Worm (Caenorhabditis elegans): Measurements from ENCODE around the gene jud-4.
A peak's percentile ranks its signal among the peaks of the same experiment; 100 is the strongest.

Gene jud-4

ce11 chrX:15264149-15264548 is 19.8 kb upstream of the jud-4 start:
- no peak for TF ChIP-seq F13C5.2 (tag; optimal IDR thresholded peaks at IDR 0.05)
- no peak for TF ChIP-seq sea-1 (GFP tag; conservative IDR thresholded peaks at IDR 0.05)
- TF ChIP-seq flt-1 (GFP tag; IDR thresholded peaks at IDR 0.05): no peak
- no peak for TF ChIP-seq hmg-4 (GFP tag; optimal IDR thresholded peaks at IDR 0.05)
- TF ChIP-seq hnd-1 (tag; optimal IDR thresholded peaks at IDR 0.05): no peak
- TF ChIP-seq ets-7 (tag; optimal IDR thresholded peaks at IDR 0.05): no peak
- no peak for TF ChIP-seq ceh-13 (GFP tag; optimal IDR thresholded peaks at IDR 0.05)
- no peak for TF ChIP-seq pes-1 (GFP tag; IDR thresholded peaks at IDR 0.05)
- TF ChIP-seq B0310.2 (tag; optimal IDR thresholded peaks at IDR 0.05): no peak
- TF ChIP-seq aly-1 (tag; optimal IDR thresholded peaks at IDR 0.05): no peak
- TF ChIP-seq scrt-1 (GFP tag; IDR thresholded peaks at IDR 0.05): no peak
- no peak for TF ChIP-seq ama-1 (optimal IDR thresholded peaks at IDR 0.05)
- no peak for TF ChIP-seq ceh-36 (tag; optimal IDR thresholded peaks at IDR 0.05)

- TF ChIP-seq ama-1 (optimal IDR thresholded peaks at IDR 0.05): no peak
- peak; percentile 55 for TF ChIP-seq ets-7 (tag; optimal IDR thresholded peaks at IDR 0.05)
- no peak for TF ChIP-seq B0310.2 (tag; optimal IDR thresholded peaks at IDR 0.05)
These were observed 19.3 kb upstream of the jud-4 start for ce11 chrX:15264593-15264992.

ce11 chrX:15268461-15268860 is 15.5 kb upstream of the jud-4 start:
- no peak for TF ChIP-seq sea-1 (GFP tag; conservative IDR thresholded peaks at IDR 0.05)
- TF ChIP-seq hnd-1 (tag; optimal IDR thresholded peaks at IDR 0.05): no peak
- TF ChIP-seq tra-4 (tag; optimal IDR thresholded peaks at IDR 0.05): no peak
- TF ChIP-seq aly-1 (tag; optimal IDR thresholded peaks at IDR 0.05): no peak

- TF ChIP-seq flt-1 (GFP tag; IDR thresholded peaks at IDR 0.05) (no peak), ama-1 (optimal IDR thresholded peaks at IDR 0.05) (no peak), hmg-4 (GFP tag; optimal IDR thresholded peaks at IDR 0.05) (no peak), aly-1 (tag; optimal IDR thresholded peaks at IDR 0.05) (no peak), F13C5.2 (tag; optimal IDR thresholded peaks at IDR 0.05) (no peak), scrt-1 (GFP tag; IDR thresholded peaks at IDR 0.05) (no peak)
These were observed 13.3 kb upstream of the jud-4 start for ce11 chrX:15270656-15271055.

- peak; percentile 16 for TF ChIP-seq ama-1 (optimal IDR thresholded peaks at IDR 0.05)
- no peak for TF ChIP-seq ceh-36 (tag; optimal IDR thresholded peaks at IDR 0.05)
These were observed 11.0 kb upstream of the jud-4 start for ce11 chrX:15272925-15273324.

ce11 chrX:15274079-15274478 is 9.8 kb upstream of the jud-4 start:
- TF ChIP-seq F13C5.2 (tag; optimal IDR thresholded peaks at IDR 0.05) (no peak), pes-1 (GFP tag; IDR thresholded peaks at IDR 0.05) (no peak)

- peak; percentile 80 for TF ChIP-seq hmg-4 (GFP tag; optimal IDR thresholded peaks at IDR 0.05)
- TF ChIP-seq aly-1 (tag; optimal IDR thresholded peaks at IDR 0.05): peak; percentile 58
- no peak for TF ChIP-seq ets-7 (tag; optimal IDR thresholded peaks at IDR 0.05)
- TF ChIP-seq F13C5.2 (tag; optimal IDR thresholded peaks at IDR 0.05): peak; percentile 60
- TF ChIP-seq hnd-1 (tag; optimal IDR thresholded peaks at IDR 0.05): no peak
- no peak for TF ChIP-seq ama-1 (optimal IDR thresholded peaks at IDR 0.05)
- TF ChIP-seq sea-1 (GFP tag; conservative IDR thresholded peaks at IDR 0.05): no peak
- peak; percentile 72 for TF ChIP-seq B0310.2 (tag; optimal IDR thresholded peaks at IDR 0.05)
- TF ChIP-seq tbx-37 (GFP tag; conservative IDR thresholded peaks at IDR 0.05): no peak
These were observed 8.8 kb upstream of the jud-4 start for ce11 chrX:15274827-15275761.

- TF ChIP-seq tbx-11 (GFP tag; IDR thresholded peaks at IDR 0.05) (no peak), pes-1 (GFP tag; IDR thresholded peaks at IDR 0.05) (no peak), scrt-1 (GFP tag; IDR thresholded peaks at IDR 0.05) (no peak), ets-7 (tag; optimal IDR thresholded peaks at IDR 0.05) (no peak), hnd-1 (tag; optimal IDR thresholded peaks at IDR 0.05) (no peak), F13C5.2 (tag; optimal IDR thresholded peaks at IDR 0.05) (no peak), hmbx-1 (tag; optimal IDR thresholded peaks at IDR 0.05) (no peak), ceh-13 (GFP tag; optimal IDR thresholded peaks at IDR 0.05) (no peak), tbx-37 (GFP tag; conservative IDR thresholded peaks at IDR 0.05) (no peak), ceh-36 (tag; optimal IDR thresholded peaks at IDR 0.05) (no peak), aly-1 (tag; optimal IDR thresholded peaks at IDR 0.05) (no peak), B0310.2 (tag; optimal IDR thresholded peaks at IDR 0.05) (no peak), tra-4 (tag; optimal IDR thresholded peaks at IDR 0.05) (no peak), hmg-4 (GFP tag; optimal IDR thresholded peaks at IDR 0.05) (no peak), flt-1 (GFP tag; IDR thresholded peaks at IDR 0.05) (no peak), sea-1 (GFP tag; conservative IDR thresholded peaks at IDR 0.05) (no peak), ama-1 (optimal IDR thresholded peaks at IDR 0.05) (no peak)
These were observed 7.7 kb upstream of the jud-4 start for ce11 chrX:15276241-15276640.

- TF ChIP-seq hmbx-1 (tag; optimal IDR thresholded peaks at IDR 0.05): no peak
- TF ChIP-seq tbx-37 (GFP tag; conservative IDR thresholded peaks at IDR 0.05): no peak
- no peak for TF ChIP-seq F13C5.2 (tag; optimal IDR thresholded peaks at IDR 0.05)
- no peak for TF ChIP-seq aly-1 (tag; optimal IDR thresholded peaks at IDR 0.05)
- no peak for TF ChIP-seq hmg-4 (GFP tag; optimal IDR thresholded peaks at IDR 0.05)
- TF ChIP-seq ceh-36 (tag; optimal IDR thresholded peaks at IDR 0.05): no peak
- TF ChIP-seq tbx-11 (GFP tag; IDR thresholded peaks at IDR 0.05): no peak
- no peak for TF ChIP-seq ama-1 (optimal IDR thresholded peaks at IDR 0.05)
- no peak for TF ChIP-seq flt-1 (GFP tag; IDR thresholded peaks at IDR 0.05)
- TF ChIP-seq B0310.2 (tag; optimal IDR thresholded peaks at IDR 0.05): no peak
- TF ChIP-seq ceh-13 (GFP tag; optimal IDR thresholded peaks at IDR 0.05): no peak
- no peak for TF ChIP-seq tra-4 (tag; optimal IDR thresholded peaks at IDR 0.05)
- TF ChIP-seq ets-7 (tag; optimal IDR thresholded peaks at IDR 0.05): no peak
These were observed 7.1 kb upstream of the jud-4 start for ce11 chrX:15276774-15277173.
